Fruit fly (Drosophila melanogaster) whole organism, embryonic: Measurements from ENCODE around the gene pnr.

Source experiments
- ATbp ChIP-seq: fragments of 200-800 bp; sonication (Bioruptor generic); optimal IDR thresholded peaks from 2 replicates; lab custom pipeline; 2017; ENCODE audit warnings: missing biosample characterization, mild to moderate bottlenecking, missing genetic modification characterization, missing genetic modification reagents
- CG10321 ChIP-seq: fragments of 200-800 bp; sonication (Bioruptor generic); IDR thresholded peaks from 2 replicates; pipeline ENCODE4 v1.3.6; 2022; ENCODE audit warnings: missing biosample characterization, missing genetic modification characterization
- CG10431 ChIP-seq: fragments of 200-800 bp; sonication (Bioruptor generic); optimal IDR thresholded peaks from 3 replicates; lab custom pipeline; 2018; ENCODE audit warnings: missing biosample characterization, mild to moderate bottlenecking, missing genetic modification characterization
- CG10543 ChIP-seq: fragments of 200-800 bp; sonication (Bioruptor generic); optimal IDR thresholded peaks from 3 replicates; lab custom pipeline; 2017; ENCODE audit warnings: missing biosample characterization, mild to moderate bottlenecking, missing genetic modification characterization, moderate library complexity
- CG15601 ChIP-seq: fragments of 200-800 bp; sonication (Bioruptor generic); optimal IDR thresholded peaks from 3 replicates; lab custom pipeline; 2019; ENCODE audit warnings: missing biosample characterization, mild to moderate bottlenecking, missing genetic modification characterization, moderate library complexity
- CG16815 ChIP-seq: fragments of 200-800 bp; sonication (Bioruptor generic); optimal IDR thresholded peaks from 3 replicates; lab custom pipeline; 2017; ENCODE audit warnings: missing biosample characterization, mild to moderate bottlenecking, missing genetic modification characterization
- CG17328 ChIP-seq: fragments of 200-800 bp; sonication (Bioruptor generic); IDR thresholded peaks from 2 replicates; pipeline ENCODE4 v1.3.6; 2022; ENCODE audit warnings: missing biosample characterization, missing genetic modification characterization
- CG4707 ChIP-seq: fragments of 200-800 bp; sonication (Bioruptor generic); optimal IDR thresholded peaks from 2 replicates; lab custom pipeline; 2018; ENCODE audit warnings: missing biosample characterization, mild to moderate bottlenecking, missing genetic modification characterization, moderate library complexity
- CG6813 ChIP-seq: fragments of 200-800 bp; sonication (Bioruptor generic); optimal IDR thresholded peaks from 2 replicates; lab custom pipeline; 2017; ENCODE audit warnings: missing biosample characterization, missing genetic modification characterization, mild to moderate bottlenecking, moderate library complexity, missing genetic modification reagents
- D19A ChIP-seq: fragments of 200-800 bp; optimal IDR thresholded peaks from 3 replicates; lab custom pipeline; 2019; ENCODE audit warnings: missing biosample characterization, mild to moderate bottlenecking, missing genetic modification characterization, moderate library complexity
- PHDP ChIP-seq: fragments of 200-800 bp; sonication (Bioruptor generic); optimal IDR thresholded peaks from 3 replicates; lab custom pipeline; 2018; ENCODE audit warnings: missing biosample characterization, mild to moderate bottlenecking, missing genetic modification characterization, moderate library complexity
- Trl ChIP-seq, 3 experiments: fragments of >200 bp in 2 of 3; fragments of 200-800 bp in 1 of 3; sonication (Bioruptor generic) in 1 of 3; optimal IDR thresholded peaks; 2 replicates in 1 of 3; 3 replicates in 2 of 3; lab custom pipeline; 2016 to 2017; ENCODE audit warnings: missing biosample characterization in 1 of 3, missing genetic modification characterization in 1 of 3
- Vsx1 ChIP-seq: fragments of 200-800 bp; sonication (Bioruptor generic); optimal IDR thresholded peaks from 2 replicates; lab custom pipeline; 2017; ENCODE audit warnings: missing biosample characterization, mild to moderate bottlenecking, missing genetic modification characterization, missing genetic modification reagents
- ash1 ChIP-seq: fragments of 200-800 bp; sonication (Bioruptor generic); optimal IDR thresholded peaks from 2 replicates; lab custom pipeline; 2018; ENCODE audit warnings: missing biosample characterization, mild to moderate bottlenecking, missing genetic modification characterization
- chinmo ChIP-seq: fragments of 200-800 bp; sonication (Bioruptor generic); IDR thresholded peaks from 4 replicates; pipeline ENCODE4 v1.3.6; 2022; ENCODE audit warnings: missing biosample characterization, missing genetic modification characterization; ENCODE audit not compliant: partially characterized antibody
- crol ChIP-seq: fragments of 200-800 bp; sonication (Bioruptor generic); IDR thresholded peaks from 2 replicates; pipeline ENCODE4 v1.3.6; 2022; ENCODE audit warnings: missing biosample characterization, missing genetic modification characterization
- ind ChIP-seq: fragments of 200-800 bp; sonication (Bioruptor generic); optimal IDR thresholded peaks from 3 replicates; lab custom pipeline; 2016; ENCODE audit warnings: missing biosample characterization, missing genetic modification characterization
- ken ChIP-seq: fragments of 200-800 bp; sonication (Bioruptor generic); IDR thresholded peaks from 3 replicates; pipeline ENCODE4 v1.3.6; 2022; ENCODE audit warnings: missing biosample characterization, missing genetic modification characterization
- nom ChIP-seq: fragments of 200-800 bp; sonication (Bioruptor generic); optimal IDR thresholded peaks from 2 replicates; lab custom pipeline; 2017; ENCODE audit warnings: missing biosample characterization, missing genetic modification characterization, mild to moderate bottlenecking, moderate library complexity, missing genetic modification reagents
- odd ChIP-seq: fragments of 200-800 bp; sonication (Bioruptor generic); optimal IDR thresholded peaks from 2 replicates; lab custom pipeline; 2017; ENCODE audit warnings: missing biosample characterization, mild to moderate bottlenecking, missing genetic modification characterization
- pzg ChIP-seq: fragments of 200-800 bp; sonication (Bioruptor generic); optimal IDR thresholded peaks from 3 replicates; lab custom pipeline; 2018; ENCODE audit warnings: missing biosample characterization, mild to moderate bottlenecking, missing genetic modification characterization, moderate library complexity
- sens-2 ChIP-seq: fragments of 200-800 bp; sonication (Bioruptor generic); IDR thresholded peaks from 2 replicates; pipeline ENCODE4 v1.3.6; 2022; ENCODE audit warnings: missing biosample characterization, missing genetic modification characterization
- slou ChIP-seq: fragments of 200-800 bp; sonication (Bioruptor generic); optimal IDR thresholded peaks from 3 replicates; lab custom pipeline; 2016; ENCODE audit warnings: missing biosample characterization, missing genetic modification characterization
- sqz ChIP-seq: fragments of 200-800 bp; sonication (Bioruptor generic); optimal IDR thresholded peaks from 3 replicates; lab custom pipeline; 2018; ENCODE audit warnings: missing biosample characterization, mild to moderate bottlenecking, missing genetic modification characterization
- ssp ChIP-seq: fragments of 200-800 bp; sonication (Bioruptor generic); IDR thresholded peaks from 2 replicates; pipeline ENCODE4 v1.3.6; 2022; ENCODE audit warnings: missing biosample characterization, missing genetic modification characterization
- tup ChIP-seq: fragments of 200-800 bp; sonication (Bioruptor generic); optimal IDR thresholded peaks from 2 replicates; lab custom pipeline; 2016; ENCODE audit warnings: missing biosample characterization, mild to moderate bottlenecking, missing genetic modification characterization, moderate library complexity

Gene pnr

DNA sequence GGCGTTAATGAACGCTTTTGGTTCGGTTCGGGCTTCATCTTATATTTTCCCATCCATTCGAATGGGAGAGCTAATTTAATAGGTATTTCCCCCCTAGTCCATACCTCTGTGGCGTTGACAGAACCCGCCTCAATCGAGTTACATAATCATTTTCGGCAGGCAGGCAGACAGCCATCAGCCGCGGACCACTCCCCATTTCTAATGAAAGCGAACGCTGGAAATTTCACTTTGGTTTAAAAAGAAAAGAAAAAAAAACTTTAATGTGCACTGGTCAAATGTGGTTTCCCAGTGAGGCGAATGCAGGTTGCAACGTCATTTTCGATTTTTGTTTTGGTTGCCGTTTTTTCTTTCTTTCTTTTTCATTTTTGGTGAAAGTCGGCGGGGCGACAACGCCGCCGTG, 56.5 kb downstream of the pnr start (continued):
- TF ChIP-seq ken (GFP tag; lab: Robert Waterston, UW) (0 out of 3 replicates have a peak, but pooled peaks have one; percentile 21), CG4707 (GFP tag; lab: Kevin White, UChicago) (no peak), CG15601 (peak; percentile 25), Vsx1 (peak; percentile 50), ind (GFP tag; lab: Kevin White, UChicago) (no peak), nom (no peak), CG17328 (GFP tag; lab: Robert Waterston, UW) (no peak), CG10431 (GFP tag; lab: Kevin White, UChicago) (peak; percentile 46), ash1 (GFP tag; lab: Kevin White, UChicago) (no peak), odd (no peak), CG16815 (GFP tag; lab: Kevin White, UChicago) (no peak), D19A (tag; lab: Kevin White, UChicago) (no peak), crol (peak; percentile 30; the same call in 1 of the 2 replicates)
- TF ChIP-seq, all 482 proteins: peak for 21

DNA sequence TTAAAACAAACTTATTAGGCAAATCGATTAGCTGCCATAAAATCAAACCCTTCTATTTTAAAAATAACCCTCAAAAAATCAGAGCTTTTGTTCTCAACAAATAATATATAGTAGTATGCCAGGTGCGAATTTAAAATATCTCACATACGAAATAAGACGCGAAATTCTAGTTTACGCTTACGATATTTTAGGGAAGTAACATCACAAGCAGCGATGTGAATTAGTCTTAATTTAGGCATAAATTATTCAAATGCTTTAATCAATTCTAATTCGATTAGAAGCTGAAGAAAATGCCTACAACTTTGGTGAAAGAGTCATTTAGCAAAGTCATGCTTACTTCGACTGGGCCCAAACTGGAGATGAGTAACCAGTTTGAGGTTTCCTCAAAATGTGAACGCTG, 57.7 kb downstream of the pnr start, which contains the start of gene sxe2:
sxe2 (plus strand) TSS at position 301 of the 400 bp plus-strand sequence.
- TF ChIP-seq ssp (GFP tag; lab: Robert Waterston, UW) (no peak), PHDP (tag; lab: Kevin White, UChicago) (no peak), Trl (optimal IDR thresholded peaks at IDR 0.05; lab: Kevin White, UChicago) (no peak), Trl (GFP tag; optimal IDR thresholded peaks at IDR 0.05; lab: Kevin White, UChicago) (no peak), slou (GFP tag; lab: Kevin White, UChicago) (no peak), CG10543 (GFP tag; lab: Kevin White, UChicago) (no peak), sens-2 (no peak), ATbp (no peak), sqz (GFP tag; lab: Kevin White, UChicago) (no peak), CG10321 (GFP tag; lab: Robert Waterston, UW) (no peak), tup (GFP tag; lab: Kevin White, UChicago) (no peak), pzg (no peak), CG6813 (no peak), chinmo (GFP tag; lab: Robert Waterston, UW) (no peak)
